Fruit fly (Drosophila melanogaster): ENCODE measurements around the gene CG14712.

dm6 chr3R:11595523-11595922 lies 33.0 kb upstream of the CG14712 start:
- TF ChIP-seq OdsH (GFP tag; optimal IDR thresholded peaks at IDR 0.05) (no peak), lola (GFP tag; optimal IDR thresholded peaks at IDR 0.05) (no peak), h (GFP tag; optimal IDR thresholded peaks at IDR 0.05) (no peak), Hr78 (GFP tag; optimal IDR thresholded peaks at IDR 0.05) (no peak), sv (GFP tag; optimal IDR thresholded peaks at IDR 0.05) (no peak), pan (optimal IDR thresholded peaks at IDR 0.05) (no peak), Sp1 (GFP tag; optimal IDR thresholded peaks at IDR 0.05) (no peak), Vsx2 (GFP tag; optimal IDR thresholded peaks at IDR 0.05; ENCODE audit: partially characterized antibody) (no peak), foxo (GFP tag; optimal IDR thresholded peaks at IDR 0.05) (no peak), Myc (optimal IDR thresholded peaks at IDR 0.05) (no peak), CrebA (GFP tag; optimal IDR thresholded peaks at IDR 0.05; ENCODE audit: borderline replicate concordance) (no peak), usp (GFP tag; optimal IDR thresholded peaks at IDR 0.05) (no peak), Dif (GFP tag; optimal IDR thresholded peaks at IDR 0.05; ENCODE audit: partially characterized antibody) (no peak), fru (GFP tag; optimal IDR thresholded peaks at IDR 0.05) (no peak)
